Fruit fly (Drosophila melanogaster) whole organism: ENCODE data around the gene CG32811.

Experiments used
- pan ChIP-seq: fragments of >200 bp; optimal IDR thresholded peaks from 2 replicates; lab custom pipeline; 2017
- psq ChIP-seq: fragments of >200 bp; optimal IDR thresholded peaks from 2 replicates; lab custom pipeline; 2017
- usp ChIP-seq: fragments of >200 bp; optimal IDR thresholded peaks from 2 replicates; lab custom pipeline; 2017; ENCODE audit warnings: missing biosample characterization, missing genetic modification characterization, mixed read lengths

DNA sequence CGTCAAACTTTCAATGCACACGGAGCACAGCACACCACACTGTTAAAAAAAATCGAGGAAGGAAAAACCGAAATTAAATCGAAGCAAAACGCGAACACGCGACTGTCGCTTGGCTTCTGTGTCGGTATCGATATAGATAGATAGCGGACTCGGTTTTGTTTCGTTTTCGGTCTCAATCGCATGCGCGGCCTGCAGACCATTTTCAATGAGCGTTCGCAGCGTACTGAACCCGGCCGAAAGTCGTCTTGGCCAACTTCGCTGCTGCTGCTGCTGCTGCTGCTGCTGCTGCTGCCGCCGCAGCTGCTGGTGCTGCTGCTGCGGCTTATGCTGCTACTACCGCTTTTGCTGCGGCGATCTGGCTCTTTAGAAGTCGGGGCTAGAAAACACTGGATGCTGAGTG is 39.8 kb upstream of the CG32811 start:
- TF ChIP-seq psq (lab: Kevin White, UChicago) = no peak
- TF ChIP-seq pan (lab: Kevin White, UChicago) = no peak
- TF ChIP-seq usp = no peak
